Worm (Caenorhabditis elegans): ENCODE data around the gene F55A11.6.
A peak's percentile ranks its signal among the peaks of the same experiment; 100 is the strongest.

F55A11.6 gene

ce11 chrV:11741078-11741477 lies 35.6 kb upstream of the F55A11.6 start:
- TF ChIP-seq nhr-102 (tag; optimal IDR thresholded peaks at IDR 0.05), result no peak
- no peak for TF ChIP-seq ceh-82 (tag; optimal IDR thresholded peaks at IDR 0.05)
- TF ChIP-seq F10B5.3 (tag; optimal IDR thresholded peaks at IDR 0.05), result no peak
- no peak for TF ChIP-seq saeg-2 (GFP tag; IDR thresholded peaks at IDR 0.05)
- peak; percentile 32 for TF ChIP-seq aha-1 (tag)
- no peak for TF ChIP-seq ztf-11 (tag; optimal IDR thresholded peaks at IDR 0.05)

DNA sequence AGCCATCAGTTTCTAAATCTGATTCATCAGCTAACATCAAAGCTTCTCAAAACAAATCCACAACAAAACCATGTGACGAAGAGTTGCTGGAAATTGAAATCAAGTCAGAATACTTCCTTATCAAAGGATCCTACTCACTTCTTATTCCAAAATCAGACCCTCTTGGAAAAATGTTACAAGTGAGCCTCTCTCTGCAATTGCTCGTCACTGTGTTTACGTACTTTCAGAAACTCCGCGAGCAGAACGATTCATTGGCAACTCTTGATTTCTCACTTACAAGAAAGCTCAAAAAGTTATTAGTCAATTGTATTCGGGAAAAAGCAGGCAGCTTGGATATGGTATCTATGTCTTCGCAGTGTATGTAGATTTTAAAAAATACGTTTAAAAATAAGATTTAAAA lies 25.2 kb upstream of the F55A11.6 start:
- TF ChIP-seq mes-2 (tag; optimal IDR thresholded peaks at IDR 0.05; ENCODE audit: poor library complexity, severe bottlenecking) (no peak), rbr-2 (tag; optimal IDR thresholded peaks at IDR 0.05) (no peak), F49E8.2 (tag; optimal IDR thresholded peaks at IDR 0.05; ENCODE audit: borderline replicate concordance) (no peak), ces-1 (GFP tag; optimal IDR thresholded peaks at IDR 0.05) (no peak), mdl-1 (tag; optimal IDR thresholded peaks at IDR 0.05) (no peak), fos-1 (tag; optimal IDR thresholded peaks at IDR 0.05) (no peak), T26A8.4 (GFP tag; IDR thresholded peaks at IDR 0.05) (no peak), ctbp-1 (GFP tag; IDR thresholded peaks at IDR 0.05) (no peak), nhr-10 (tag; optimal IDR thresholded peaks at IDR 0.05) (no peak), zag-1 (tag; optimal IDR thresholded peaks at IDR 0.05) (no peak), zfp-3 (GFP tag; conservative IDR thresholded peaks at IDR 0.05) (no peak), zfp-2 (tag; optimal IDR thresholded peaks at IDR 0.05) (no peak), hif-1 (tag; optimal IDR thresholded peaks at IDR 0.05) (no peak), madf-9 (GFP tag; conservative IDR thresholded peaks at IDR 0.05) (no peak), ama-1 (optimal IDR thresholded peaks at IDR 0.05) (no peak), sdz-12 (GFP tag; optimal IDR thresholded peaks at IDR 0.05) (no peak), Y48G9A.11 (GFP tag; IDR thresholded peaks at IDR 0.05) (no peak), saeg-2 (GFP tag; IDR thresholded peaks at IDR 0.05) (no peak)

- no peak for TF ChIP-seq dmd-9 (GFP tag; IDR thresholded peaks at IDR 0.05)
- peak; percentile 55 for TF ChIP-seq nhr-28 (tag; optimal IDR thresholded peaks at IDR 0.05)
- TF ChIP-seq mes-2 (tag; optimal IDR thresholded peaks at IDR 0.05; ENCODE audit: poor library complexity, severe bottlenecking), result no peak
- TF ChIP-seq lin-39 (tag; optimal IDR thresholded peaks at IDR 0.05), result no peak
- no peak for TF ChIP-seq zip-2 (tag; optimal IDR thresholded peaks at IDR 0.05)
- no peak for TF ChIP-seq zfp-2 (tag; optimal IDR thresholded peaks at IDR 0.05)
- TF ChIP-seq egl-27 (tag; optimal IDR thresholded peaks at IDR 0.05), result no peak
- peak; percentile 51 for TF ChIP-seq hlh-11 (tag; optimal IDR thresholded peaks at IDR 0.05)
- TF ChIP-seq spr-3 (GFP tag; optimal IDR thresholded peaks at IDR 0.05), result no peak
- no peak for TF ChIP-seq tra-1 (GFP tag; IDR thresholded peaks at IDR 0.05)
- no peak for TF ChIP-seq R02D3.7 (tag; optimal IDR thresholded peaks at IDR 0.05)
- peak; percentile 14 for TF ChIP-seq dve-1 (tag; optimal IDR thresholded peaks at IDR 0.05; ENCODE audit: insufficient read depth)
- no peak for TF ChIP-seq daf-12 (tag; optimal IDR thresholded peaks at IDR 0.05)
- no peak for TF ChIP-seq mdl-1 (tag; optimal IDR thresholded peaks at IDR 0.05)
- TF ChIP-seq F10B5.3 (tag; optimal IDR thresholded peaks at IDR 0.05), result no peak
- no peak for TF ChIP-seq lin-29 (GFP tag; IDR thresholded peaks at IDR 0.05)
- peak; percentile 70 for TF ChIP-seq dmd-6 (GFP tag; IDR thresholded peaks at IDR 0.05)
- TF ChIP-seq saeg-2 (GFP tag; IDR thresholded peaks at IDR 0.05), result no peak
Measured at ce11 chrV:11755848-11756247, 20.8 kb upstream of the F55A11.6 start.

ce11 chrV:11757358-11757757 lies 19.3 kb upstream of the F55A11.6 start, which contains the start of gene smoc-1:
smoc-1 (plus strand) TSS chrV:11757658.
- TF ChIP-seq unc-130 (GFP tag; optimal IDR thresholded peaks at IDR 0.05) (no peak), ces-1 (GFP tag; optimal IDR thresholded peaks at IDR 0.05) (peak; percentile 6)

Data from whole organism, L4 larva.